Worm (Caenorhabditis elegans) whole organism, midembryonic: ENCODE results near the gene ZK1240.3.

Experiments used
- T22C8.4 ChIP-seq: fragments of 200-800 bp; sonication (Bioruptor generic); IDR thresholded peaks from 2 replicates; pipeline ENCODE4 v1.3.6; 2022; ENCODE audit warnings: missing genetic modification characterization, missing compliant biosample characterization
- med-1 ChIP-seq: sonication (generic microtip); optimal IDR thresholded peaks from 2 replicates; lab custom pipeline; 2017; ENCODE audit warnings: missing genetic modification characterization, mild to moderate bottlenecking, missing compliant biosample characterization, antibody characterized with exemption, missing genetic modification reagents; ENCODE audit not compliant: insufficient read depth

ce11 chrII:2306741-2307140 lies 13.4 kb upstream of the ZK1240.3 start, which contains the start of gene B0281.3:
- no peak for TF ChIP-seq T22C8.4
- no peak for TF ChIP-seq med-1 (GFP tag; lab: Kevin White, UChicago)
